ENCODE assay signal across 5 fruit fly cellular contexts in the genomic region with DNA sequence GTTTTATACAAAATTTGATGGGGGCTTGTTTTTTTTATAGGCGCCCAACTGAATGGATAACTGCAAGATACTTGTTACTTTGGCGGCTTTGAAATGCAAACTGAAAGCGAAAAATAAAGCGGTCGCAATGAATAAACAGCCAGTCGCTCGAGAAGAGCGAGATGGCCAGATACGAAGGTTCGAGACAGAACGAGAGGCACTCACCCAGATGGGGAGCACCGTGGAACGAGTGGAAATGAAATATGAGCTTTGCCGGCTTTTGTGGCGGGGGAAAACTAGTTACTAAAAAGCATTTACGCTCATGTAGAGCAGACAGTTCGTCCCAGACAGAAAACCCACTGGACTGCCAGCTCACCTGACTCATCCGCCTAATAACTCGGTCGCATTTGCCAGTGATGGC.
A peak's percentile ranks its signal among the peaks of the same experiment; 100 is the strongest.
TF ChIP-seq lines count a peak whose summit lies in the region.

No protein-coding gene starts in this region.

- TF ChIP-seq CTCF in whole organism, embryonic (GFP tag; optimal IDR thresholded peaks at IDR 0.05; lab: Kevin White, UChicago), result no peak

TF ChIP-seq in whole organism, adult, 20 proteins besides CTCF, POLR2A, EP300 and RAD21:
- TF ChIP-seq pad (GFP tag; optimal IDR thresholded peaks at IDR 0.05; lab: Kevin White, UChicago) (peak; percentile 75), CG14711 (tag; optimal IDR thresholded peaks at IDR 0.05; lab: Kevin White, UChicago) (no peak), kay (GFP tag; lab: Kevin White, UChicago; ENCODE audit: borderline replicate concordance) (peak; percentile 83), cic (GFP tag; optimal IDR thresholded peaks at IDR 0.05; lab: Kevin White, UChicago) (peak; percentile 41)

TF ChIP-seq in whole organism, embryonic, 481 proteins besides CTCF, POLR2A, EP300 and RAD21 (continues in another document):
- TF ChIP-seq Tbp (GFP tag; optimal IDR thresholded peaks at IDR 0.05; lab: Kevin White, UChicago) (no peak), Chrac-16 (GFP tag; optimal IDR thresholded peaks at IDR 0.05; lab: Kevin White, UChicago) (no peak), lov (optimal IDR thresholded peaks at IDR 0.05; lab: Kevin White, UChicago) (no peak), lov (GFP tag; IDR thresholded peaks at IDR 0.05; lab: Robert Waterston, UW) (no peak), ham (GFP tag; IDR thresholded peaks at IDR 0.05; lab: Robert Waterston, UW) (no peak), zf30C (GFP tag; optimal IDR thresholded peaks at IDR 0.05; lab: Kevin White, UChicago) (no peak), repo (GFP tag; optimal IDR thresholded peaks at IDR 0.05; lab: Kevin White, UChicago) (no peak), btn (GFP tag; optimal IDR thresholded peaks at IDR 0.05; lab: Kevin White, UChicago) (no peak), pfk (GFP tag; optimal IDR thresholded peaks at IDR 0.05; lab: Kevin White, UChicago) (peak; percentile 93), CG12236 (GFP tag; optimal IDR thresholded peaks at IDR 0.05; lab: Kevin White, UChicago) (no peak), ken (GFP tag; IDR thresholded peaks at IDR 0.05; lab: Robert Waterston, UW) (no peak), CG13296 (GFP tag; optimal IDR thresholded peaks at IDR 0.05; lab: Kevin White, UChicago) (no peak), gro (GFP tag; optimal IDR thresholded peaks at IDR 0.05; lab: Kevin White, UChicago) (no peak), fd96Cb (tag; optimal IDR thresholded peaks at IDR 0.05; lab: Kevin White, UChicago) (no peak), CG2889 (GFP tag; IDR thresholded peaks at IDR 0.05; lab: Robert Waterston, UW) (no peak), pnt (GFP tag; optimal IDR thresholded peaks at IDR 0.05; lab: Kevin White, UChicago) (no peak), kni (GFP tag; optimal IDR thresholded peaks at IDR 0.05; lab: Kevin White, UChicago) (no peak), en (GFP tag; optimal IDR thresholded peaks at IDR 0.05; lab: Kevin White, UChicago) (no peak), run (tag; optimal IDR thresholded peaks at IDR 0.05; lab: Kevin White, UChicago) (no peak), CG17829 (tag; optimal IDR thresholded peaks at IDR 0.05; lab: Kevin White, UChicago) (no peak), mirr (GFP tag; optimal IDR thresholded peaks at IDR 0.05; lab: Kevin White, UChicago) (peak; percentile 15), Oaz (GFP tag; IDR thresholded peaks at IDR 0.05; lab: Robert Waterston, UW) (no peak)

TF ChIP-seq in whole organism, prepupa, 60 proteins besides CTCF, POLR2A, EP300 and RAD21:
- TF ChIP-seq CG32006 (GFP tag; optimal IDR thresholded peaks at IDR 0.05; lab: Kevin White, UChicago) (no peak), Sox102F (GFP tag; optimal IDR thresholded peaks at IDR 0.05; lab: Kevin White, UChicago) (no peak), net (GFP tag; optimal IDR thresholded peaks at IDR 0.05; lab: Kevin White, UChicago) (no peak), CG10631 (GFP tag; optimal IDR thresholded peaks at IDR 0.05; lab: Kevin White, UChicago) (no peak), achi (GFP tag; optimal IDR thresholded peaks at IDR 0.05; lab: Kevin White, UChicago) (no peak), CG8632 (GFP tag; optimal IDR thresholded peaks at IDR 0.05; lab: Kevin White, UChicago) (no peak), CG6276 (GFP tag; optimal IDR thresholded peaks at IDR 0.05; lab: Kevin White, UChicago) (peak; percentile 4), CG6163 (GFP tag; IDR thresholded peaks at IDR 0.05; lab: Robert Waterston, UW) (0 out of 3 replicates have a peak, but pooled peaks have one; percentile 42), topi (GFP tag; optimal IDR thresholded peaks at IDR 0.05; lab: Kevin White, UChicago) (no peak), Eip93F (GFP tag; optimal IDR thresholded peaks at IDR 0.05; lab: Kevin White, UChicago) (no peak), cyc (GFP tag; optimal IDR thresholded peaks at IDR 0.05; lab: Kevin White, UChicago) (no peak), Hr38 (GFP tag; optimal IDR thresholded peaks at IDR 0.05; lab: Kevin White, UChicago) (no peak), OdsH (GFP tag; optimal IDR thresholded peaks at IDR 0.05; lab: Kevin White, UChicago) (no peak), svp (GFP tag; lab: Kevin White, UChicago) (no peak), dsx (GFP tag; optimal IDR thresholded peaks at IDR 0.05; lab: Kevin White, UChicago; ENCODE audit: poor library complexity, severe bottlenecking) (no peak), eg (GFP tag; IDR thresholded peaks at IDR 0.05; lab: Robert Waterston, UW) (0 out of 3 replicates have a peak, but pooled peaks have one; percentile 36), CG8119 (GFP tag; IDR thresholded peaks at IDR 0.05; lab: Robert Waterston, UW) (no peak), fkh (GFP tag; optimal IDR thresholded peaks at IDR 0.05; lab: Kevin White, UChicago) (peak; percentile 14)
TF ChIP-seq in whole organism, prepupa: peak in this region for 4.

TF ChIP-seq in whole organism, pupa, 21 proteins besides CTCF, POLR2A, EP300 and RAD21:
- TF ChIP-seq CG34367 (tag; optimal IDR thresholded peaks at IDR 0.05; lab: Kevin White, UChicago) (no peak), CG17806 (tag; optimal IDR thresholded peaks at IDR 0.05; lab: Kevin White, UChicago) (no peak), D1 (tag; optimal IDR thresholded peaks at IDR 0.05; lab: Kevin White, UChicago) (no peak), CG4496 (GFP tag; IDR thresholded peaks at IDR 0.05; lab: Robert Waterston, UW) (peak; percentile 55; the same call in 1 of the 3 replicates), CG9948 (tag; optimal IDR thresholded peaks at IDR 0.05; lab: Kevin White, UChicago) (no peak), fd96Ca (GFP tag; IDR thresholded peaks at IDR 0.05; lab: Robert Waterston, UW) (peak; percentile 12; the same call in 1 of the 3 replicates), CG32121 (GFP tag; IDR thresholded peaks at IDR 0.05; lab: Robert Waterston, UW) (no peak), CG8159 (tag; optimal IDR thresholded peaks at IDR 0.05; lab: Kevin White, UChicago) (no peak), CG8301 (tag; optimal IDR thresholded peaks at IDR 0.05; lab: Kevin White, UChicago) (no peak), Pif1B (GFP tag; optimal IDR thresholded peaks at IDR 0.05; lab: Kevin White, UChicago) (no peak)

TF ChIP-seq in whole organism, wandering third instar larva, 38 proteins besides CTCF, POLR2A, EP300 and RAD21:
- TF ChIP-seq h (GFP tag; optimal IDR thresholded peaks at IDR 0.05; lab: Kevin White, UChicago) (no peak), Rel (GFP tag; optimal IDR thresholded peaks at IDR 0.05; lab: Kevin White, UChicago) (no peak), Rel (tag; optimal IDR thresholded peaks at IDR 0.05; lab: Kevin White, UChicago) (peak; percentile 45)
TF ChIP-seq in whole organism, wandering third instar larva: peak in this region for 1.
